Fruit fly (Drosophila melanogaster) S2 (cell line): Measurements from ENCODE around the gene CG2816.

Source experiments
- CG8478 ChIP-seq: fragments of >200 bp; optimal IDR thresholded peaks from 2 replicates; lab custom pipeline; 2018
- CTCF ChIP-seq, 2 experiments: fragments of >200 bp; optimal IDR thresholded peaks; 2 replicates each; lab custom pipeline; 2018

dm6 chr2L:3698992-3699514 is 4.4 kb upstream of the CG2816 start, which contains the start of the genes CG10031 and CG42464:
- no peak for TF ChIP-seq CTCF (optimal IDR thresholded peaks at IDR 0.05; lab: Kevin White, UChicago)
- TF ChIP-seq CG8478 (lab: Kevin White, UChicago): no peak
